Fruit fly (Drosophila melanogaster): ENCODE results near the gene CG5157.
A peak's percentile ranks its signal among the peaks of the same experiment; 100 is the strongest.

CG5157 gene

dm6 chr3L:16113607-16114337 is 23.9 kb downstream of the CG5157 start:
- TF ChIP-seq CG1620 (GFP tag; optimal IDR thresholded peaks at IDR 0.05): peak; percentile 81
- peak; percentile 98 for TF ChIP-seq CG11617 (GFP tag; optimal IDR thresholded peaks at IDR 0.05)
- TF ChIP-seq CG7045 (GFP tag; optimal IDR thresholded peaks at IDR 0.05): peak; percentile 88
- peak; percentile 91 for TF ChIP-seq tj (GFP tag; optimal IDR thresholded peaks at IDR 0.05)
- TF ChIP-seq pad (GFP tag; optimal IDR thresholded peaks at IDR 0.05): peak; percentile 65
- TF ChIP-seq Mnt (GFP tag; optimal IDR thresholded peaks at IDR 0.05): peak; percentile 97
- TF ChIP-seq CG14711 (tag; optimal IDR thresholded peaks at IDR 0.05): peak; percentile 83
- TF ChIP-seq CG33017 (tag; optimal IDR thresholded peaks at IDR 0.05): peak; percentile 79
- no peak for TF ChIP-seq Hr96 (GFP tag; optimal IDR thresholded peaks at IDR 0.05)
- TF ChIP-seq CG12768 (GFP tag; optimal IDR thresholded peaks at IDR 0.05): peak; percentile 90
- no peak for TF ChIP-seq toe (GFP tag; optimal IDR thresholded peaks at IDR 0.05)
- no peak for TF ChIP-seq kay (GFP tag; ENCODE audit: borderline replicate concordance)
- TF ChIP-seq CG5204 (GFP tag; optimal IDR thresholded peaks at IDR 0.05): no peak
- TF ChIP-seq cnc (optimal IDR thresholded peaks at IDR 0.05): no peak
- TF ChIP-seq Crg-1 (GFP tag; optimal IDR thresholded peaks at IDR 0.05): peak; percentile 83
- TF ChIP-seq Clk (GFP tag; optimal IDR thresholded peaks at IDR 0.05): peak; percentile 83
- peak; percentile 88 for TF ChIP-seq cic (GFP tag; optimal IDR thresholded peaks at IDR 0.05)
- TF ChIP-seq CG7101 (tag; optimal IDR thresholded peaks at IDR 0.05): peak; percentile 89
- peak; percentile 62 for TF ChIP-seq ovo (GFP tag; optimal IDR thresholded peaks at IDR 0.05)
- peak; percentile 89 for TF ChIP-seq bab1 (GFP tag; optimal IDR thresholded peaks at IDR 0.05)

- TF ChIP-seq CG1620 (GFP tag; optimal IDR thresholded peaks at IDR 0.05) (no peak), CG12768 (GFP tag; optimal IDR thresholded peaks at IDR 0.05) (no peak), tj (GFP tag; optimal IDR thresholded peaks at IDR 0.05) (no peak), CG7101 (tag; optimal IDR thresholded peaks at IDR 0.05) (no peak), bab1 (GFP tag; optimal IDR thresholded peaks at IDR 0.05) (no peak), CG33017 (tag; optimal IDR thresholded peaks at IDR 0.05) (no peak), ovo (GFP tag; optimal IDR thresholded peaks at IDR 0.05) (no peak), CG14711 (tag; optimal IDR thresholded peaks at IDR 0.05) (no peak), Clk (GFP tag; optimal IDR thresholded peaks at IDR 0.05) (no peak), CG5204 (GFP tag; optimal IDR thresholded peaks at IDR 0.05) (no peak)
These were observed 24.6 kb downstream of the CG5157 start, which contains the start of gene Taf4 for dm6 chr3L:16113003-16113606. Gene Taf4, plus strand, starts transcription at chr3L:16113212.

- TF ChIP-seq pad (GFP tag; optimal IDR thresholded peaks at IDR 0.05): no peak
- no peak for TF ChIP-seq Clk (GFP tag; optimal IDR thresholded peaks at IDR 0.05)
- TF ChIP-seq ovo (GFP tag; optimal IDR thresholded peaks at IDR 0.05): peak; percentile 18
- TF ChIP-seq CG12768 (GFP tag; optimal IDR thresholded peaks at IDR 0.05): peak; percentile 65
- peak; percentile 8 for TF ChIP-seq Mnt (GFP tag; optimal IDR thresholded peaks at IDR 0.05)
- TF ChIP-seq CG11617 (GFP tag; optimal IDR thresholded peaks at IDR 0.05): peak; percentile 29
- TF ChIP-seq bab1 (GFP tag; optimal IDR thresholded peaks at IDR 0.05): peak; percentile 35
These were observed 25.4 kb downstream of the CG5157 start, which contains the start of gene Zn72D for dm6 chr3L:16112069-16112820. Gene Zn72D, minus strand, starts transcription at chr3L:16112626.

- peak; percentile 85 for TF ChIP-seq toe (GFP tag; optimal IDR thresholded peaks at IDR 0.05)
- TF ChIP-seq bab1 (GFP tag; optimal IDR thresholded peaks at IDR 0.05): peak; percentile 78
- no peak for TF ChIP-seq cnc (optimal IDR thresholded peaks at IDR 0.05)
- TF ChIP-seq CG14711 (tag; optimal IDR thresholded peaks at IDR 0.05): peak; percentile 78
- TF ChIP-seq CG7045 (GFP tag; optimal IDR thresholded peaks at IDR 0.05): peak; percentile 45
- TF ChIP-seq Hr96 (GFP tag; optimal IDR thresholded peaks at IDR 0.05): peak; percentile 86
- TF ChIP-seq Mnt (GFP tag; optimal IDR thresholded peaks at IDR 0.05): peak; percentile 81
- TF ChIP-seq CG7101 (tag; optimal IDR thresholded peaks at IDR 0.05): peak; percentile 80
- TF ChIP-seq CG5204 (GFP tag; optimal IDR thresholded peaks at IDR 0.05): peak; percentile 83
- TF ChIP-seq tj (GFP tag; optimal IDR thresholded peaks at IDR 0.05): peak; percentile 48
- TF ChIP-seq pad (GFP tag; optimal IDR thresholded peaks at IDR 0.05): peak; percentile 52
- TF ChIP-seq Clk (GFP tag; optimal IDR thresholded peaks at IDR 0.05): peak; percentile 47
- TF ChIP-seq CG33017 (tag; optimal IDR thresholded peaks at IDR 0.05): peak; percentile 76
- peak; percentile 64 for TF ChIP-seq Crg-1 (GFP tag; optimal IDR thresholded peaks at IDR 0.05)
- peak; percentile 77 for TF ChIP-seq CG12768 (GFP tag; optimal IDR thresholded peaks at IDR 0.05)
- peak; percentile 78 for TF ChIP-seq CG11617 (GFP tag; optimal IDR thresholded peaks at IDR 0.05)
- TF ChIP-seq cic (GFP tag; optimal IDR thresholded peaks at IDR 0.05): peak; percentile 7
- peak; percentile 71 for TF ChIP-seq ovo (GFP tag; optimal IDR thresholded peaks at IDR 0.05)
- TF ChIP-seq kay (GFP tag; ENCODE audit: borderline replicate concordance): no peak
- TF ChIP-seq CG1620 (GFP tag; optimal IDR thresholded peaks at IDR 0.05): peak; percentile 83
These were observed 32.2 kb downstream of the CG5157 start, which contains the start of the genes IntS9 and CG43295 for dm6 chr3L:16105528-16105927. Gene IntS9, minus strand, starts transcription at chr3L:16105627. Gene CG43295, plus strand, starts transcription at chr3L:16105852.

dm6 chr3L:16100059-16100458 is 37.6 kb downstream of the CG5157 start, which contains the start of gene IleRS-m:
Gene IleRS-m, plus strand, starts transcription at chr3L:16100280.
- TF ChIP-seq Clk (GFP tag; optimal IDR thresholded peaks at IDR 0.05): no peak
- no peak for TF ChIP-seq bab1 (GFP tag; optimal IDR thresholded peaks at IDR 0.05)
- no peak for TF ChIP-seq toe (GFP tag; optimal IDR thresholded peaks at IDR 0.05)
- no peak for TF ChIP-seq Mnt (GFP tag; optimal IDR thresholded peaks at IDR 0.05)
- no peak for TF ChIP-seq CG12768 (GFP tag; optimal IDR thresholded peaks at IDR 0.05)
- TF ChIP-seq tj (GFP tag; optimal IDR thresholded peaks at IDR 0.05): no peak
- TF ChIP-seq CG33017 (tag; optimal IDR thresholded peaks at IDR 0.05): no peak
- TF ChIP-seq CG5204 (GFP tag; optimal IDR thresholded peaks at IDR 0.05): no peak
- TF ChIP-seq CG14711 (tag; optimal IDR thresholded peaks at IDR 0.05): no peak
- TF ChIP-seq pad (GFP tag; optimal IDR thresholded peaks at IDR 0.05): no peak
- no peak for TF ChIP-seq CG11617 (GFP tag; optimal IDR thresholded peaks at IDR 0.05)
